Worm (Caenorhabditis elegans) whole organism, mixed stage, embryonic: ENCODE data around the gene M106.2.

ENCODE experiments used
- bed-3 ChIP-seq: fragments of 200-800 bp; sonication (Bioruptor generic); optimal IDR thresholded peaks from 3 replicates; lab custom pipeline; 2018; ENCODE audit warnings: mild to moderate bottlenecking, missing genetic modification characterization, moderate library complexity, missing compliant biosample characterization
- flh-1 ChIP-seq: fragments of 200-800 bp; sonication (Bioruptor generic); optimal IDR thresholded peaks from 2 replicates; lab custom pipeline; 2018; ENCODE audit warnings: mild to moderate bottlenecking, missing genetic modification characterization, moderate library complexity, missing compliant biosample characterization
- nhr-76 ChIP-seq: sonication (generic microtip); optimal IDR thresholded peaks from 2 replicates; lab custom pipeline; 2017; ENCODE audit warnings: missing biosample characterization, missing genetic modification characterization

DNA sequence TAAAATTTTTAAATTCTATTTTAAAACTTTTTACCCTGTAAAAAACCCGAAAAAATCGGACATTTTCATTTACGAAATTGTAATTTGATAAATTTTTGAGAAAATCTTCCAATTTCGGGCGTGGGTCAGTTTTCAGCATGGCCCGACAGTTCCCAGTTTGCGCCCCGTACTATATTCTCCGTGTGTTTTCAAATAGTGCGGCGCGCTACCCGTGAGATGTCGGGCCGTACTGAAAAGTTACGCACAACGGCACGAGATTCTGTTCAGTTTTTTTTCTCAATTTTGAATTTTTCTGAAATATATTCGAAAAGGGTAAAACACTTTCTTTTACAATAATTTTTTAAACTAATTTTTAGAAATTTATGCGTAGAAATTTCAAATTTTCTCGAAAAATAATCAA is 2.7 kb downstream of the M106.2 start:
- TF ChIP-seq flh-1 (GFP tag; lab: Kevin White, UChicago) = no peak
- no peak for TF ChIP-seq bed-3 (GFP tag; lab: Kevin White, UChicago)
- no peak for TF ChIP-seq nhr-76 (tag; lab: Kevin White, UChicago)
